Worm (Caenorhabditis elegans) whole organism, L2 larva: Measurements from ENCODE around the gene srg-40.

Source experiments
- F13H6.1 ChIP-seq: sonication (generic microtip); optimal IDR thresholded peaks from 2 replicates; lab custom pipeline; 2016; ENCODE audit warnings: missing genetic modification characterization, missing compliant biosample characterization
- ama-1 ChIP-seq: fragments of 150-350 bp; optimal IDR thresholded peaks from 2 replicates; lab custom pipeline; 2018; ENCODE audit warnings: inconsistent platforms
- elt-3 ChIP-seq: sonication (generic microtip); optimal IDR thresholded peaks from 2 replicates; lab custom pipeline; 2017; ENCODE audit warnings: missing biosample characterization, missing genetic modification characterization
- fos-1 ChIP-seq: fragments of 150-350 bp; optimal IDR thresholded peaks from 2 replicates; lab custom pipeline; 2014; ENCODE audit warnings: missing biosample characterization, missing genetic modification characterization
- lsy-2 ChIP-seq, 2 experiments: fragments of 150-350 bp in 1 of 2; sonication (generic microtip) in 1 of 2; optimal IDR thresholded peaks; 2 replicates each; lab custom pipeline; 2014 to 2017; ENCODE audit warnings: missing biosample characterization in 2 of 2, missing genetic modification characterization in 2 of 2
- mbf-1 ChIP-seq: sonication (generic microtip); optimal IDR thresholded peaks from 2 replicates; lab custom pipeline; 2017; ENCODE audit warnings: missing biosample characterization, missing genetic modification characterization
- mdl-1 ChIP-seq, 2 experiments: fragments of 150-350 bp in 1 of 2; sonication (generic microtip) in 1 of 2; optimal IDR thresholded peaks; 2 replicates each; lab custom pipeline; 2017; ENCODE audit warnings: missing biosample characterization in 2 of 2, missing genetic modification characterization in 2 of 2
- unc-39 ChIP-seq: fragments of 150-350 bp; optimal IDR thresholded peaks from 2 replicates; lab custom pipeline; 2014; ENCODE audit warnings: missing biosample characterization, missing genetic modification characterization
- unc-62 ChIP-seq: fragments of 150-350 bp; optimal IDR thresholded peaks from 2 replicates; lab custom pipeline; 2014; ENCODE audit warnings: missing biosample characterization, missing genetic modification reagents, missing genetic modification characterization
- ztf-4 ChIP-seq: fragments of 150-350 bp; optimal IDR thresholded peaks from 2 replicates; lab custom pipeline; 2014; ENCODE audit warnings: missing biosample characterization, missing genetic modification characterization

ce11 chrV:11180951-11181350 is 16.6 kb upstream of the srg-40 start:
- TF ChIP-seq F13H6.1 (tag; lab: Kevin White, UChicago) (no peak), mbf-1 (no peak), elt-3 (tag; lab: Kevin White, UChicago) (no peak), unc-62 (GFP tag; lab: Kevin White, UChicago) (no peak), ztf-4 (no peak), lsy-2 (tag; optimal IDR thresholded peaks at IDR 0.05; lab: Kevin White, UChicago) (no peak), mdl-1 (tag; optimal IDR thresholded peaks at IDR 0.05; lab: Kevin White, UChicago) (no peak), unc-39 (no peak), ama-1 (lab: Kevin White, UChicago) (no peak), fos-1 (tag; lab: Kevin White, UChicago) (no peak)
